Worm (Caenorhabditis elegans): ENCODE measurements around the gene F18E9.1.

The F18E9.1 gene

ce11 chrX:8565810-8566416 lies 35.4 kb upstream of the F18E9.1 start:
- TF ChIP-seq hmg-4 (GFP tag; optimal IDR thresholded peaks at IDR 0.05) (peak; percentile 59), F13C5.2 (tag; optimal IDR thresholded peaks at IDR 0.05) (peak; percentile 21), ets-7 (tag; optimal IDR thresholded peaks at IDR 0.05) (no peak)

ce11 chrX:8566521-8567032 lies 34.8 kb upstream of the F18E9.1 start:
- TF ChIP-seq pes-1 (GFP tag; IDR thresholded peaks at IDR 0.05) (no peak), ceh-13 (GFP tag; optimal IDR thresholded peaks at IDR 0.05) (no peak), sea-1 (GFP tag; conservative IDR thresholded peaks at IDR 0.05) (no peak), hmg-4 (GFP tag; optimal IDR thresholded peaks at IDR 0.05) (no peak), tbx-37 (GFP tag; conservative IDR thresholded peaks at IDR 0.05) (no peak), ceh-36 (tag; optimal IDR thresholded peaks at IDR 0.05) (no peak), F13C5.2 (tag; optimal IDR thresholded peaks at IDR 0.05) (no peak), scrt-1 (GFP tag; IDR thresholded peaks at IDR 0.05) (no peak), B0310.2 (tag; optimal IDR thresholded peaks at IDR 0.05) (no peak), ets-7 (tag; optimal IDR thresholded peaks at IDR 0.05) (no peak), hnd-1 (tag; optimal IDR thresholded peaks at IDR 0.05) (no peak), flt-1 (GFP tag; IDR thresholded peaks at IDR 0.05) (no peak), ama-1 (optimal IDR thresholded peaks at IDR 0.05) (no peak)

ce11 chrX:8567166-8567565 lies 34.2 kb upstream of the F18E9.1 start:
- no peak for TF ChIP-seq pes-1 (GFP tag; IDR thresholded peaks at IDR 0.05)
- no peak for TF ChIP-seq scrt-1 (GFP tag; IDR thresholded peaks at IDR 0.05)

ce11 chrX:8567823-8568314 lies 33.5 kb upstream of the F18E9.1 start:
- no peak for TF ChIP-seq flt-1 (GFP tag; IDR thresholded peaks at IDR 0.05)
- no peak for TF ChIP-seq ceh-36 (tag; optimal IDR thresholded peaks at IDR 0.05)
- no peak for TF ChIP-seq hnd-1 (tag; optimal IDR thresholded peaks at IDR 0.05)
- no peak for TF ChIP-seq tra-4 (tag; optimal IDR thresholded peaks at IDR 0.05)
- no peak for TF ChIP-seq hmbx-1 (tag; optimal IDR thresholded peaks at IDR 0.05)

ce11 chrX:8568423-8568903 lies 32.9 kb upstream of the F18E9.1 start:
- TF ChIP-seq pes-1 (GFP tag; IDR thresholded peaks at IDR 0.05) = no peak
- TF ChIP-seq hmg-4 (GFP tag; optimal IDR thresholded peaks at IDR 0.05) = peak; percentile 3

ce11 chrX:8569159-8569558 lies 32.2 kb upstream of the F18E9.1 start:
- TF ChIP-seq pes-1 (GFP tag; IDR thresholded peaks at IDR 0.05) (no peak), hmg-4 (GFP tag; optimal IDR thresholded peaks at IDR 0.05) (peak; percentile 67)

ce11 chrX:8570997-8571517 lies 30.3 kb upstream of the F18E9.1 start, which contains the start of gene jmjd-3.1:
Gene jmjd-3.1 (plus strand): TSS chrX:8571047.
- TF ChIP-seq ceh-13 (GFP tag; optimal IDR thresholded peaks at IDR 0.05) = no peak
- TF ChIP-seq tbx-37 (GFP tag; conservative IDR thresholded peaks at IDR 0.05) = no peak
- no peak for TF ChIP-seq hmg-4 (GFP tag; optimal IDR thresholded peaks at IDR 0.05)
- TF ChIP-seq ceh-36 (tag; optimal IDR thresholded peaks at IDR 0.05) = no peak
- TF ChIP-seq ets-7 (tag; optimal IDR thresholded peaks at IDR 0.05) = no peak
- no peak for TF ChIP-seq pes-1 (GFP tag; IDR thresholded peaks at IDR 0.05)
- TF ChIP-seq ama-1 (optimal IDR thresholded peaks at IDR 0.05) = no peak
- no peak for TF ChIP-seq tbx-11 (GFP tag; IDR thresholded peaks at IDR 0.05)
- no peak for TF ChIP-seq sea-1 (GFP tag; conservative IDR thresholded peaks at IDR 0.05)
- no peak for TF ChIP-seq aly-1 (tag; optimal IDR thresholded peaks at IDR 0.05)
- no peak for TF ChIP-seq scrt-1 (GFP tag; IDR thresholded peaks at IDR 0.05)
- TF ChIP-seq flt-1 (GFP tag; IDR thresholded peaks at IDR 0.05) = no peak
- TF ChIP-seq B0310.2 (tag; optimal IDR thresholded peaks at IDR 0.05) = no peak

ce11 chrX:8580217-8580616 lies 21.1 kb upstream of the F18E9.1 start, which contains the start of gene F18E9.4:
Gene F18E9.4 (plus strand): TSS chrX:8580517.
- no peak for TF ChIP-seq pes-1 (GFP tag; IDR thresholded peaks at IDR 0.05)
- TF ChIP-seq aly-1 (tag; optimal IDR thresholded peaks at IDR 0.05) = no peak
- TF ChIP-seq ceh-13 (GFP tag; optimal IDR thresholded peaks at IDR 0.05) = no peak
- TF ChIP-seq hmg-4 (GFP tag; optimal IDR thresholded peaks at IDR 0.05) = no peak
- TF ChIP-seq B0310.2 (tag; optimal IDR thresholded peaks at IDR 0.05) = no peak
- no peak for TF ChIP-seq tbx-11 (GFP tag; IDR thresholded peaks at IDR 0.05)
- TF ChIP-seq tra-4 (tag; optimal IDR thresholded peaks at IDR 0.05) = no peak
- TF ChIP-seq hmbx-1 (tag; optimal IDR thresholded peaks at IDR 0.05) = no peak
- TF ChIP-seq tbx-37 (GFP tag; conservative IDR thresholded peaks at IDR 0.05) = no peak
- no peak for TF ChIP-seq scrt-1 (GFP tag; IDR thresholded peaks at IDR 0.05)
- TF ChIP-seq flt-1 (GFP tag; IDR thresholded peaks at IDR 0.05) = no peak
- TF ChIP-seq hnd-1 (tag; optimal IDR thresholded peaks at IDR 0.05) = no peak
- no peak for TF ChIP-seq ceh-36 (tag; optimal IDR thresholded peaks at IDR 0.05)
- no peak for TF ChIP-seq F13C5.2 (tag; optimal IDR thresholded peaks at IDR 0.05)
- no peak for TF ChIP-seq sea-1 (GFP tag; conservative IDR thresholded peaks at IDR 0.05)
- no peak for TF ChIP-seq ama-1 (optimal IDR thresholded peaks at IDR 0.05)
- no peak for TF ChIP-seq ets-7 (tag; optimal IDR thresholded peaks at IDR 0.05)

Data from whole organism, early embryonic.